ENCODE assay signal across 2 fruit fly cellular contexts in genomic region chr3L:10672540-10672939, dm6.
TF ChIP-seq lines count a peak whose summit lies in the region.

No protein-coding gene starts in this region.

- TF ChIP-seq CTCF in whole organism, embryonic (GFP tag; optimal IDR thresholded peaks at IDR 0.05; lab: Kevin White, UChicago): no peak

TF ChIP-seq in whole organism, embryonic, 481 proteins besides CTCF, POLR2A, EP300 and RAD21:
- TF ChIP-seq CG32767 (GFP tag; IDR thresholded peaks at IDR 0.05; lab: Robert Waterston, UW) (peak; percentile 68; the same call in 1 of the 2 replicates), crol (GFP tag; IDR thresholded peaks at IDR 0.05; lab: Robert Waterston, UW) (peak; percentile 90), inv (GFP tag; IDR thresholded peaks at IDR 0.05; lab: Robert Waterston, UW; ENCODE audit: partially characterized antibody) (no peak), Rfx (GFP tag; IDR thresholded peaks at IDR 0.05; lab: Robert Waterston, UW) (peak; percentile 5; the same call in 1 of the 2 replicates), Gug (GFP tag; IDR thresholded peaks at IDR 0.05; lab: Robert Waterston, UW) (no peak), sr (GFP tag; IDR thresholded peaks at IDR 0.05; lab: Robert Waterston, UW) (peak; percentile 49; the same call in 2 of the 3 replicates), corto (GFP tag; optimal IDR thresholded peaks at IDR 0.05; lab: Kevin White, UChicago) (no peak), Dbx (GFP tag; IDR thresholded peaks at IDR 0.05; lab: Robert Waterston, UW) (0 out of 3 replicates have a peak, but pooled peaks have one; percentile 21), org-1 (GFP tag; optimal IDR thresholded peaks at IDR 0.05; lab: Kevin White, UChicago) (no peak), bsh (GFP tag; optimal IDR thresholded peaks at IDR 0.05; lab: Kevin White, UChicago) (no peak), Hey (tag; optimal IDR thresholded peaks at IDR 0.05; lab: Kevin White, UChicago) (peak; percentile 39), abd-A (tag; optimal IDR thresholded peaks at IDR 0.05; lab: Kevin White, UChicago) (peak; percentile 87), Tbp (GFP tag; optimal IDR thresholded peaks at IDR 0.05; lab: Kevin White, UChicago) (no peak), sqz (GFP tag; optimal IDR thresholded peaks at IDR 0.05; lab: Kevin White, UChicago) (peak; percentile 11), chm (GFP tag; IDR thresholded peaks at IDR 0.05; lab: Robert Waterston, UW) (0 out of 2 replicates have a peak, but pooled peaks have one; percentile 32), HHEX (GFP tag; optimal IDR thresholded peaks at IDR 0.05; lab: Kevin White, UChicago) (no peak), fd102C (GFP tag; optimal IDR thresholded peaks at IDR 0.05; lab: Kevin White, UChicago) (no peak), CG7357 (GFP tag; IDR thresholded peaks at IDR 0.05; lab: Robert Waterston, UW) (no peak), CG17385 (GFP tag; optimal IDR thresholded peaks at IDR 0.05; lab: Kevin White, UChicago) (peak; percentile 22), ci (GFP tag; IDR thresholded peaks at IDR 0.05; lab: Robert Waterston, UW) (0 out of 3 replicates have a peak, but pooled peaks have one; percentile 30), dmrt99B (tag; optimal IDR thresholded peaks at IDR 0.05; lab: Kevin White, UChicago) (no peak), ap (GFP tag; IDR thresholded peaks at IDR 0.05; lab: Robert Waterston, UW) (no peak), Med (GFP tag; lab: Kevin White, UChicago) (peak; percentile 15), CG13894 (tag; optimal IDR thresholded peaks at IDR 0.05; lab: Kevin White, UChicago) (peak; percentile 50), Hmr (GFP tag; optimal IDR thresholded peaks at IDR 0.05; lab: Kevin White, UChicago) (peak; percentile 19), CG9876 (GFP tag; optimal IDR thresholded peaks at IDR 0.05; lab: Kevin White, UChicago) (no peak), nerfin-1 (tag; optimal IDR thresholded peaks at IDR 0.05; lab: Kevin White, UChicago) (no peak), Adf1 (GFP tag; IDR thresholded peaks at IDR 0.05; lab: Robert Waterston, UW) (peak; percentile 42; the same call in 1 of the 2 replicates), CG11723 (GFP tag; optimal IDR thresholded peaks at IDR 0.05; lab: Kevin White, UChicago) (no peak)

TF ChIP-seq in whole organism, prepupa, 60 proteins besides CTCF, POLR2A, EP300 and RAD21:
- TF ChIP-seq eg (GFP tag; IDR thresholded peaks at IDR 0.05; lab: Robert Waterston, UW) (0 out of 3 replicates have a peak, but pooled peaks have one; percentile 15), Eip78C (GFP tag; lab: Kevin White, UChicago) (no peak), Gug (GFP tag; IDR thresholded peaks at IDR 0.05; lab: Robert Waterston, UW) (no peak), achi (GFP tag; optimal IDR thresholded peaks at IDR 0.05; lab: Kevin White, UChicago) (no peak), svp (GFP tag; lab: Kevin White, UChicago) (no peak), CG8319 (GFP tag; optimal IDR thresholded peaks at IDR 0.05; lab: Kevin White, UChicago) (no peak), CG6163 (GFP tag; IDR thresholded peaks at IDR 0.05; lab: Robert Waterston, UW) (no peak), CG8119 (GFP tag; IDR thresholded peaks at IDR 0.05; lab: Robert Waterston, UW) (no peak), Ets21C (GFP tag; optimal IDR thresholded peaks at IDR 0.05; lab: Kevin White, UChicago) (no peak)
